Fruit fly (Drosophila melanogaster): ENCODE data around the gene dmGlut.

- TF ChIP-seq EcR (GFP tag; optimal IDR thresholded peaks at IDR 0.05), result peak in 1 of 2 experiments; percentile 33
- no peak for TF ChIP-seq CG8478 (optimal IDR thresholded peaks at IDR 0.05)
- TF ChIP-seq usp (GFP tag; optimal IDR thresholded peaks at IDR 0.05), result no peak
- no peak for TF ChIP-seq psq (optimal IDR thresholded peaks at IDR 0.05)
- no peak for TF ChIP-seq Dll (optimal IDR thresholded peaks at IDR 0.05)
- TF ChIP-seq pan (optimal IDR thresholded peaks at IDR 0.05), result no peak
Measured at dm6 chr2L:12045941-12046855, 19.0 kb downstream of the dmGlut start, which contains the start of gene CG6770.

Data from whole organism.